Worm (Caenorhabditis elegans) whole organism, L4 larva: ENCODE results near the gene exos-1.
A peak's percentile ranks its signal among the peaks of the same experiment; 100 is the strongest.

ENCODE experiments used
- F10B5.3 ChIP-seq: sonication (generic microtip); optimal IDR thresholded peaks from 2 replicates; lab custom pipeline; 2016; ENCODE audit warnings: mild to moderate bottlenecking, missing genetic modification characterization, missing compliant biosample characterization
- F26F4.8 ChIP-seq: fragments of 200-800 bp; sonication (Bioruptor generic); conservative IDR thresholded peaks from 2 replicates; pipeline ENCODE4 v1.3.6; 2022; ENCODE audit warnings: missing genetic modification characterization, missing compliant biosample characterization
- F49E8.2 ChIP-seq: sonication (generic microtip); optimal IDR thresholded peaks from 2 replicates; lab custom pipeline; 2016; ENCODE audit warnings: missing compliant biosample characterization, mild to moderate bottlenecking, missing genetic modification characterization, borderline replicate concordance
- T20F7.1 ChIP-seq: fragments of 200-800 bp; sonication (Bioruptor generic); optimal IDR thresholded peaks from 2 replicates; lab custom pipeline; 2018; ENCODE audit warnings: mild to moderate bottlenecking, missing genetic modification characterization, missing compliant biosample characterization
- Y105C5A.15 ChIP-seq: fragments of 200-800 bp; sonication (Bioruptor generic); IDR thresholded peaks from 2 replicates; pipeline ENCODE4 v1.3.6; 2022; ENCODE audit warnings: missing genetic modification characterization, missing compliant biosample characterization
- Y5F2A.4 ChIP-seq: fragments of 200-800 bp; sonication (Bioruptor generic); optimal IDR thresholded peaks from 2 replicates; lab custom pipeline; 2018; ENCODE audit warnings: mild to moderate bottlenecking, missing genetic modification characterization, missing compliant biosample characterization
- ZK337.2 ChIP-seq: fragments of 200-800 bp; sonication (Bioruptor generic); IDR thresholded peaks from 2 replicates; pipeline ENCODE4 v1.3.6; 2022; ENCODE audit warnings: missing genetic modification reagents, missing genetic modification characterization, missing compliant biosample characterization
- ZK546.5 ChIP-seq, 2 experiments: sonication (generic microtip); optimal IDR thresholded peaks; 2 replicates each; lab custom pipeline; 2017; ENCODE audit warnings: missing biosample characterization in 2 of 2, missing genetic modification characterization in 2 of 2
- ama-1 ChIP-seq: fragments of 150-350 bp; optimal IDR thresholded peaks from 2 replicates; lab custom pipeline; 2014; ENCODE audit warnings: inconsistent platforms, mixed read lengths
- ceh-20 ChIP-seq: fragments of 200-800 bp; sonication (Bioruptor generic); IDR thresholded peaks from 2 replicates; pipeline ENCODE4 v1.3.6; 2022; ENCODE audit warnings: missing genetic modification reagents, missing genetic modification characterization, missing compliant biosample characterization
- ceh-28 ChIP-seq: fragments of 150-350 bp; optimal IDR thresholded peaks from 2 replicates; lab custom pipeline; 2014; ENCODE audit warnings: missing biosample characterization, missing genetic modification reagents, missing genetic modification characterization
- ceh-62 ChIP-seq: sonication (generic microtip); optimal IDR thresholded peaks from 2 replicates; lab custom pipeline; 2017; ENCODE audit warnings: missing biosample characterization, missing genetic modification characterization
- ceh-82 ChIP-seq: sonication (generic microtip); optimal IDR thresholded peaks from 2 replicates; lab custom pipeline; 2017; ENCODE audit warnings: missing biosample characterization, missing genetic modification characterization
- ces-1 ChIP-seq: fragments of 150-350 bp; sonication (generic microtip); optimal IDR thresholded peaks from 4 replicates; lab custom pipeline; 2014; ENCODE audit warnings: missing biosample characterization, missing genetic modification reagents, missing genetic modification characterization
- cey-2 ChIP-seq: sonication (generic microtip); optimal IDR thresholded peaks from 3 replicates; lab custom pipeline; 2017; ENCODE audit warnings: missing genetic modification characterization, mild to moderate bottlenecking, missing compliant biosample characterization, antibody characterized with exemption, borderline replicate concordance; ENCODE audit not compliant: insufficient read depth
- ctbp-1 ChIP-seq: fragments of 200-800 bp; sonication (Bioruptor generic); IDR thresholded peaks from 2 replicates; pipeline ENCODE4 v1.3.6; 2022; ENCODE audit warnings: missing genetic modification reagents, missing genetic modification characterization, missing compliant biosample characterization
- daf-19 ChIP-seq: fragments of 200-800 bp; sonication (Bioruptor generic); conservative IDR thresholded peaks from 2 replicates; pipeline ENCODE4 v1.3.6; 2022; ENCODE audit warnings: missing genetic modification characterization, missing compliant biosample characterization
- daf-8 ChIP-seq: fragments of 200-800 bp; sonication (Bioruptor generic); IDR thresholded peaks from 2 replicates; pipeline ENCODE4 v1.3.6; 2022; ENCODE audit warnings: missing genetic modification characterization, missing compliant biosample characterization
- dmd-6 ChIP-seq: fragments of 200-800 bp; sonication (Bioruptor generic); IDR thresholded peaks from 2 replicates; pipeline ENCODE4 v1.3.6; 2022; ENCODE audit warnings: missing genetic modification reagents, missing genetic modification characterization, missing compliant biosample characterization
- dmd-9 ChIP-seq: fragments of 200-800 bp; sonication (Bioruptor generic); IDR thresholded peaks from 2 replicates; pipeline ENCODE4 v1.3.6; 2022; ENCODE audit warnings: missing genetic modification reagents, missing genetic modification characterization, missing compliant biosample characterization
- egl-27 ChIP-seq: sonication (generic microtip); optimal IDR thresholded peaks from 3 replicates; lab custom pipeline; 2017; ENCODE audit warnings: missing biosample characterization, missing genetic modification reagents, missing genetic modification characterization
- egl-43 ChIP-seq: fragments of 200-800 bp; sonication (Bioruptor generic); IDR thresholded peaks from 2 replicates; pipeline ENCODE4 v1.3.6; 2022; ENCODE audit warnings: missing genetic modification reagents, missing genetic modification characterization, missing compliant biosample characterization
- gei-8 ChIP-seq: fragments of 200-800 bp; sonication (Bioruptor generic); optimal IDR thresholded peaks from 2 replicates; lab custom pipeline; 2018; ENCODE audit warnings: mild to moderate bottlenecking, missing genetic modification characterization, missing compliant biosample characterization
- hif-1 ChIP-seq, 2 experiments: sonication (generic microtip); optimal IDR thresholded peaks; 2 replicates each; lab custom pipeline; 2016 to 2017; ENCODE audit warnings: missing compliant biosample characterization in 2 of 2, missing genetic modification characterization in 2 of 2, missing genetic modification reagents in 2 of 2, missing genotype in 2 of 2, mild to moderate bottlenecking in 1 of 2
- hlh-11 ChIP-seq: fragments of 200-800 bp; sonication (Bioruptor generic); optimal IDR thresholded peaks from 2 replicates; lab custom pipeline; 2018; ENCODE audit warnings: mild to moderate bottlenecking, missing genetic modification characterization, missing compliant biosample characterization
- lin-1 ChIP-seq: fragments of 200-800 bp; sonication (Bioruptor generic); IDR thresholded peaks from 2 replicates; pipeline ENCODE4 v1.3.6; 2022; ENCODE audit warnings: missing genetic modification reagents, missing genetic modification characterization, missing compliant biosample characterization
- lin-13 ChIP-seq: fragments of 150-350 bp; optimal IDR thresholded peaks from 2 replicates; lab custom pipeline; 2014; ENCODE audit warnings: missing biosample characterization, missing genetic modification reagents, missing genetic modification characterization
- lin-38 ChIP-seq: fragments of 200-800 bp; sonication (Bioruptor generic); IDR thresholded peaks from 2 replicates; pipeline ENCODE4 v1.3.6; 2022; ENCODE audit warnings: missing genetic modification reagents, missing genetic modification characterization, missing compliant biosample characterization
- lin-39 ChIP-seq: fragments of 150-350 bp; optimal IDR thresholded peaks from 2 replicates; lab custom pipeline; 2014; ENCODE audit warnings: missing biosample characterization, missing genetic modification reagents, missing genetic modification characterization
- madf-9 ChIP-seq: fragments of 200-800 bp; sonication (Bioruptor generic); conservative IDR thresholded peaks from 2 replicates; pipeline ENCODE4 v1.3.6; 2022; ENCODE audit warnings: missing genetic modification reagents, missing genetic modification characterization, missing compliant biosample characterization
- mdt-29 ChIP-seq: fragments of 200-800 bp; sonication (Bioruptor generic); IDR thresholded peaks from 2 replicates; pipeline ENCODE4 v1.3.6; 2022; ENCODE audit warnings: missing genetic modification reagents, missing genetic modification characterization, missing compliant biosample characterization
- mep-1 ChIP-seq: fragments of 150-350 bp; sonication (generic microtip); optimal IDR thresholded peaks from 3 replicates; lab custom pipeline; 2014; ENCODE audit warnings: missing biosample characterization, missing genetic modification characterization
- mes-2 ChIP-seq: sonication (generic microtip); optimal IDR thresholded peaks from 2 replicates; lab custom pipeline; 2016; ENCODE audit warnings: missing genotype, mild to moderate bottlenecking, missing genetic modification characterization, missing compliant biosample characterization; ENCODE audit not compliant: poor library complexity, severe bottlenecking
- nhr-10 ChIP-seq: fragments of 150-350 bp; optimal IDR thresholded peaks from 2 replicates; lab custom pipeline; 2014; ENCODE audit warnings: missing biosample characterization, missing genetic modification characterization
- nhr-102 ChIP-seq: sonication (generic microtip); optimal IDR thresholded peaks from 2 replicates; lab custom pipeline; 2016; ENCODE audit warnings: mild to moderate bottlenecking, missing genetic modification characterization, moderate library complexity, missing compliant biosample characterization
- nhr-111 ChIP-seq: fragments of 200-800 bp; sonication (Bioruptor generic); optimal IDR thresholded peaks from 2 replicates; lab custom pipeline; 2018; ENCODE audit warnings: mild to moderate bottlenecking, missing genetic modification characterization, missing compliant biosample characterization
- nhr-237 ChIP-seq: sonication (generic microtip); optimal IDR thresholded peaks from 2 replicates; lab custom pipeline; 2017; ENCODE audit warnings: missing biosample characterization, missing genetic modification characterization
- nhr-28 ChIP-seq: fragments of 150-350 bp; optimal IDR thresholded peaks from 2 replicates; lab custom pipeline; 2014; ENCODE audit warnings: missing biosample characterization, missing genetic modification characterization
- nhr-42 ChIP-seq: fragments of 200-800 bp; sonication (Bioruptor generic); IDR thresholded peaks from 2 replicates; pipeline ENCODE4 v1.3.6; 2022; ENCODE audit warnings: missing genetic modification characterization, missing compliant biosample characterization
- nhr-48 ChIP-seq: sonication (generic microtip); optimal IDR thresholded peaks from 2 replicates; lab custom pipeline; 2016; ENCODE audit warnings: mild to moderate bottlenecking, missing genetic modification characterization, missing compliant biosample characterization
- nhr-6 ChIP-seq: fragments of 150-350 bp; optimal IDR thresholded peaks from 2 replicates; lab custom pipeline; 2014; ENCODE audit warnings: missing biosample characterization, missing genetic modification characterization
- nhr-77 ChIP-seq: fragments of 150-350 bp; optimal IDR thresholded peaks from 2 replicates; lab custom pipeline; 2014; ENCODE audit warnings: missing biosample characterization, missing genetic modification characterization
- rbr-2 ChIP-seq: sonication (generic microtip); optimal IDR thresholded peaks from 2 replicates; lab custom pipeline; 2016; ENCODE audit warnings: missing genotype, missing genetic modification characterization, missing compliant biosample characterization
- sdz-12 ChIP-seq: fragments of 200-800 bp; sonication (Bioruptor generic); optimal IDR thresholded peaks from 2 replicates; lab custom pipeline; 2018; ENCODE audit warnings: mild to moderate bottlenecking, missing genetic modification characterization, missing compliant biosample characterization
- set-16 ChIP-seq: fragments of 200-800 bp; sonication (Bioruptor generic); IDR thresholded peaks from 2 replicates; pipeline ENCODE4 v1.3.6; 2022; ENCODE audit warnings: missing genetic modification reagents, missing genetic modification characterization, missing compliant biosample characterization
- skn-1 ChIP-seq: fragments of 150-350 bp; optimal IDR thresholded peaks from 2 replicates; lab custom pipeline; 2014; ENCODE audit warnings: missing biosample characterization, missing genetic modification characterization
- snpc-4 ChIP-seq: fragments of 150-350 bp; optimal IDR thresholded peaks from 2 replicates; lab custom pipeline; 2014; ENCODE audit warnings: missing biosample characterization, missing genetic modification characterization
- tra-1 ChIP-seq: fragments of 200-800 bp; sonication (Bioruptor generic); IDR thresholded peaks from 2 replicates; pipeline ENCODE4 v1.3.6; 2022; ENCODE audit warnings: missing genetic modification reagents, missing genetic modification characterization, missing compliant biosample characterization
- zag-1 ChIP-seq: fragments of 150-350 bp; optimal IDR thresholded peaks from 2 replicates; lab custom pipeline; 2014; ENCODE audit warnings: missing biosample characterization, missing genetic modification characterization
- zfp-2 ChIP-seq: sonication (generic microtip); optimal IDR thresholded peaks from 2 replicates; lab custom pipeline; 2016; ENCODE audit warnings: mild to moderate bottlenecking, missing genetic modification characterization, missing compliant biosample characterization
- ztf-11 ChIP-seq: fragments of 150-350 bp; optimal IDR thresholded peaks from 2 replicates; lab custom pipeline; 2014; ENCODE audit warnings: missing biosample characterization, missing genetic modification characterization

exos-1 gene

ce11 chrIII:10989491-10990032 is 19.3 kb upstream of the exos-1 start (continued):
- TF ChIP-seq nhr-77 (peak; percentile 76), zag-1 (tag; lab: Kevin White, UChicago) (peak; percentile 70), egl-27 (peak; percentile 89), Y5F2A.4 (peak; percentile 88), lin-39 (tag; lab: Kevin White, UChicago) (no peak), daf-19 (GFP tag; lab: Robert Waterston, UW) (peak; percentile 97), ZK546.5 (tag; optimal IDR thresholded peaks at IDR 0.05; lab: Kevin White, UChicago) (no peak), ama-1 (lab: Kevin White, UChicago) (peak; percentile 55), cey-2 (tag; lab: Kevin White, UChicago) (peak; percentile 80), set-16 (GFP tag; lab: Robert Waterston, UW) (peak; percentile 85), ceh-28 (tag; lab: Kevin White, UChicago) (peak; percentile 37), F49E8.2 (tag; lab: Kevin White, UChicago) (peak; percentile 89), lin-1 (GFP tag; lab: Robert Waterston, UW) (peak; percentile 94), nhr-111 (GFP tag; lab: Kevin White, UChicago) (peak; percentile 90), zfp-2 (tag; lab: Kevin White, UChicago) (peak; percentile 80), lin-38 (peak; percentile 94), nhr-42 (peak; percentile 93), nhr-48 (tag; lab: Kevin White, UChicago) (peak; percentile 87), tra-1 (GFP tag; lab: Robert Waterston, UW) (peak; percentile 97), nhr-28 (tag; lab: Kevin White, UChicago) (peak; percentile 66), madf-9 (peak; percentile 96), mep-1 (tag; lab: Kevin White, UChicago) (peak; percentile 98), gei-8 (GFP tag; lab: Kevin White, UChicago) (peak; percentile 96), F26F4.8 (GFP tag; lab: Robert Waterston, UW) (peak; percentile 99), dmd-6 (peak; percentile 95), dmd-9 (GFP tag; lab: Robert Waterston, UW) (peak; percentile 94), snpc-4 (tag; lab: Kevin White, UChicago) (peak; percentile 100), nhr-102 (tag; lab: Kevin White, UChicago) (peak; percentile 96), lin-13 (GFP tag; lab: Kevin White, UChicago) (peak; percentile 94), hlh-11 (tag; lab: Kevin White, UChicago) (peak; percentile 88), ceh-20 (peak; percentile 97), nhr-237 (peak; percentile 35), mdt-29 (peak; percentile 93), ceh-62 (no peak), egl-43 (GFP tag; lab: Robert Waterston, UW) (peak; percentile 99), ztf-11 (no peak), nhr-6 (tag; lab: Kevin White, UChicago) (peak; percentile 65), skn-1 (tag; lab: Kevin White, UChicago) (no peak), hif-1 (tag; optimal IDR thresholded peaks at IDR 0.05; lab: Kevin White, UChicago) (peak; percentile 75 to 77), ceh-82 (tag; lab: Kevin White, UChicago) (no peak), F10B5.3 (tag; lab: Kevin White, UChicago) (peak; percentile 91), T20F7.1 (GFP tag; lab: Kevin White, UChicago) (peak; percentile 85), Y105C5A.15 (GFP tag; lab: Robert Waterston, UW) (peak; percentile 96), mes-2 (tag; lab: Kevin White, UChicago) (peak; percentile 96), nhr-10 (tag; lab: Kevin White, UChicago) (peak; percentile 74), daf-8 (GFP tag; lab: Robert Waterston, UW) (peak; percentile 93; the same call in 1 of the 2 replicates), sdz-12 (GFP tag; lab: Kevin White, UChicago) (peak; percentile 92), ces-1 (peak; percentile 59), ctbp-1 (peak; percentile 98), rbr-2 (tag; lab: Kevin White, UChicago) (peak; percentile 97), ZK337.2 (GFP tag; lab: Robert Waterston, UW) (peak; percentile 92)
